Worm (Caenorhabditis elegans): Measurements from ENCODE around the gene T16A9.5.

T16A9.5 gene

ce11 chrV:14197651-14198050, 17.4 kb downstream of the T16A9.5 start:
- TF ChIP-seq tlf-1 (GFP tag; optimal IDR thresholded peaks at IDR 0.05) (no peak), attf-3 (GFP tag; conservative IDR thresholded peaks at IDR 0.05) (no peak), dpl-1 (GFP tag; optimal IDR thresholded peaks at IDR 0.05) (no peak), bed-2 (GFP tag; IDR thresholded peaks at IDR 0.05) (no peak), ccch-3 (GFP tag; optimal IDR thresholded peaks at IDR 0.05) (no peak), T07F8.4 (tag; optimal IDR thresholded peaks at IDR 0.05) (no peak), ceh-40 (GFP tag; IDR thresholded peaks at IDR 0.05) (no peak), rcor-1 (GFP tag; IDR thresholded peaks at IDR 0.05) (no peak), nfyb-1 (GFP tag; IDR thresholded peaks at IDR 0.05) (peak; percentile 83; the same call in 1 of the 2 replicates), tbp1 (GFP tag; optimal IDR thresholded peaks at IDR 0.05) (peak; percentile 42), athp-1 (tag; optimal IDR thresholded peaks at IDR 0.05) (no peak), ets-4 (GFP tag; optimal IDR thresholded peaks at IDR 0.05) (no peak), F37B4.10 (GFP tag; IDR thresholded peaks at IDR 0.05) (no peak), hlh-26 (GFP tag; conservative IDR thresholded peaks at IDR 0.05) (no peak), atf-7 (tag; optimal IDR thresholded peaks at IDR 0.05) (no peak), tbx-9 (tag; optimal IDR thresholded peaks at IDR 0.05; ENCODE audit: borderline replicate concordance) (no peak), pha-4 (tag; optimal IDR thresholded peaks at IDR 0.05) (no peak), repo-1 (tag; optimal IDR thresholded peaks at IDR 0.05) (peak; percentile 63), lsy-27 (tag; optimal IDR thresholded peaks at IDR 0.05; ENCODE audit: borderline replicate concordance, insufficient read depth) (no peak), dpff-1 (tag; optimal IDR thresholded peaks at IDR 0.05) (no peak), lin-40 (tag; optimal IDR thresholded peaks at IDR 0.05) (peak; percentile 31), snpc-4 (GFP tag; optimal IDR thresholded peaks at IDR 0.05) (no peak), snpc-4 (tag; optimal IDR thresholded peaks at IDR 0.05) (no peak), lin-54 (GFP tag; optimal IDR thresholded peaks at IDR 0.05) (no peak), F57C9.4 (tag; optimal IDR thresholded peaks at IDR 0.05) (no peak), die-1 (tag; optimal IDR thresholded peaks at IDR 0.05) (no peak), ZK185.1 (tag; optimal IDR thresholded peaks at IDR 0.05; ENCODE audit: poor library complexity, severe bottlenecking) (peak; percentile 50), mel-28 (tag; optimal IDR thresholded peaks at IDR 0.05; ENCODE audit: borderline replicate concordance) (no peak), snpc-1.3 (tag; optimal IDR thresholded peaks at IDR 0.05; ENCODE audit: insufficient read depth) (peak; percentile 4), F22D6.2 (tag; optimal IDR thresholded peaks at IDR 0.05) (no peak), lin-26 (GFP tag; IDR thresholded peaks at IDR 0.05) (peak; percentile 9; the same call in 1 of the 2 replicates), lsl-1 (GFP tag; optimal IDR thresholded peaks at IDR 0.05) (no peak), F23B12.7 (tag; optimal IDR thresholded peaks at IDR 0.05; ENCODE audit: insufficient read depth) (no peak), B0336.3 (GFP tag; IDR thresholded peaks at IDR 0.05) (peak; percentile 34; the same call in 1 of the 2 replicates), ceh-91 (GFP tag; IDR thresholded peaks at IDR 0.05) (no peak), cebp-2 (GFP tag; IDR thresholded peaks at IDR 0.05) (0 out of 2 replicates have a peak, but pooled peaks have one; percentile 16), nhr-27 (tag; optimal IDR thresholded peaks at IDR 0.05) (no peak), nhr-90 (tag; optimal IDR thresholded peaks at IDR 0.05) (no peak), attf-6 (GFP tag; IDR thresholded peaks at IDR 0.05) (no peak), snpc-1.1 (tag; optimal IDR thresholded peaks at IDR 0.05; ENCODE audit: insufficient read depth) (no peak), attf-5 (GFP tag; optimal IDR thresholded peaks at IDR 0.05) (peak; percentile 39), efl-1 (GFP tag; optimal IDR thresholded peaks at IDR 0.05) (no peak), Y79H2A.3 (GFP tag; conservative IDR thresholded peaks at IDR 0.05) (no peak), madf-8 (GFP tag; conservative IDR thresholded peaks at IDR 0.05) (no peak), akir-1 (GFP tag; optimal IDR thresholded peaks at IDR 0.05) (no peak), dox-1 (GFP tag; IDR thresholded peaks at IDR 0.05) (no peak), aptf-3 (GFP tag; IDR thresholded peaks at IDR 0.05) (no peak), ztf-25 (GFP tag; IDR thresholded peaks at IDR 0.05) (0 out of 2 replicates have a peak, but pooled peaks have one; percentile 23)
